Worm (Caenorhabditis elegans) whole organism, L4 larva: ENCODE results near the gene B0034.4.

Experiments used
- D1046.2 ChIP-seq: fragments of 200-800 bp; sonication (Bioruptor generic); IDR thresholded peaks from 2 replicates; pipeline ENCODE4 v1.3.6; 2022; ENCODE audit warnings: missing genetic modification characterization, missing compliant biosample characterization
- aly-2 ChIP-seq: sonication (generic microtip); optimal IDR thresholded peaks from 2 replicates; lab custom pipeline; 2018; ENCODE audit warnings: missing biosample characterization, missing genetic modification characterization
- duxl-1 ChIP-seq: sonication (generic microtip); optimal IDR thresholded peaks from 2 replicates; lab custom pipeline; 2016; ENCODE audit warnings: mild to moderate bottlenecking, missing genetic modification characterization, moderate library complexity, missing compliant biosample characterization; ENCODE audit not compliant: poor library complexity
- mxl-3 ChIP-seq: fragments of 200-800 bp; sonication (Bioruptor generic); optimal IDR thresholded peaks from 2 replicates; lab custom pipeline; 2018; ENCODE audit warnings: mild to moderate bottlenecking, missing genetic modification characterization, missing compliant biosample characterization
- nhr-237 ChIP-seq: sonication (generic microtip); optimal IDR thresholded peaks from 2 replicates; lab custom pipeline; 2017; ENCODE audit warnings: missing biosample characterization, missing genetic modification characterization
- pqm-1 ChIP-seq: sonication (generic microtip); optimal IDR thresholded peaks from 2 replicates; lab custom pipeline; 2017; ENCODE audit warnings: missing biosample characterization, missing genetic modification characterization
- unc-39 ChIP-seq: sonication (generic microtip); optimal IDR thresholded peaks from 2 replicates; lab custom pipeline; 2017; ENCODE audit warnings: missing biosample characterization, missing genetic modification characterization
- vab-7 ChIP-seq: fragments of 200-800 bp; sonication (Bioruptor generic); IDR thresholded peaks from 2 replicates; pipeline ENCODE4 v1.3.6; 2022; ENCODE audit warnings: missing genetic modification reagents, missing genetic modification characterization, missing compliant biosample characterization
- zag-1 ChIP-seq: fragments of 150-350 bp; optimal IDR thresholded peaks from 2 replicates; lab custom pipeline; 2014; ENCODE audit warnings: missing biosample characterization, missing genetic modification characterization
- ztf-7 ChIP-seq: fragments of 150-350 bp; optimal IDR thresholded peaks from 2 replicates; lab custom pipeline; 2014; ENCODE audit warnings: missing biosample characterization, missing genetic modification characterization

- TF ChIP-seq duxl-1 (tag; lab: Kevin White, UChicago) (no peak), aly-2 (no peak), unc-39 (tag; lab: Kevin White, UChicago) (no peak), nhr-237 (tag; lab: Kevin White, UChicago) (no peak), pqm-1 (no peak), vab-7 (GFP tag; lab: Robert Waterston, UW) (no peak), mxl-3 (GFP tag; lab: Kevin White, UChicago) (no peak), D1046.2 (GFP tag; lab: Robert Waterston, UW) (no peak), zag-1 (tag; lab: Kevin White, UChicago) (no peak), ztf-7 (tag; lab: Kevin White, UChicago) (no peak)
Observed at ce11 chrII:5956583-5956982, 12.7 kb downstream of the B0034.4 start, which contains the start of gene casy-1.
